Worm (Caenorhabditis elegans) whole organism, L2 larva: ENCODE measurements around the gene srf-3.

Experiments used
- C34F6.9 ChIP-seq: fragments of 150-350 bp; optimal IDR thresholded peaks from 2 replicates; lab custom pipeline; 2014; ENCODE audit warnings: missing biosample characterization, missing genetic modification characterization
- F13H6.1 ChIP-seq: sonication (generic microtip); optimal IDR thresholded peaks from 2 replicates; lab custom pipeline; 2016; ENCODE audit warnings: missing genetic modification characterization, missing compliant biosample characterization
- R02D3.7 ChIP-seq: fragments of 150-350 bp; optimal IDR thresholded peaks from 2 replicates; lab custom pipeline; 2014; ENCODE audit warnings: missing biosample characterization, missing genetic modification characterization
- Y55F3AM.14 ChIP-seq: fragments of 200-800 bp; sonication (Bioruptor generic); optimal IDR thresholded peaks from 2 replicates; lab custom pipeline; 2018; ENCODE audit warnings: mild to moderate bottlenecking, missing genetic modification characterization, missing compliant biosample characterization
- ZK546.5 ChIP-seq: sonication (generic microtip); optimal IDR thresholded peaks from 2 replicates; lab custom pipeline; 2017; ENCODE audit warnings: missing biosample characterization, missing genetic modification characterization
- alr-1 ChIP-seq: fragments of 150-350 bp; optimal IDR thresholded peaks from 2 replicates; lab custom pipeline; 2014; ENCODE audit warnings: missing biosample characterization, missing genetic modification characterization
- aly-2 ChIP-seq: fragments of 150-350 bp; optimal IDR thresholded peaks from 2 replicates; lab custom pipeline; 2014; ENCODE audit warnings: missing biosample characterization, missing genetic modification characterization
- ama-1 ChIP-seq: fragments of 150-350 bp; optimal IDR thresholded peaks from 2 replicates; lab custom pipeline; 2018; ENCODE audit warnings: inconsistent platforms
- blmp-1 ChIP-seq: sonication (generic microtip); optimal IDR thresholded peaks from 2 replicates; lab custom pipeline; 2017; ENCODE audit warnings: missing genetic modification characterization, mild to moderate bottlenecking, missing compliant biosample characterization, antibody characterized with exemption, moderate library complexity; ENCODE audit not compliant: insufficient read depth
- ceh-16 ChIP-seq: fragments of 150-350 bp; optimal IDR thresholded peaks from 2 replicates; lab custom pipeline; 2014; ENCODE audit warnings: missing biosample characterization, missing genetic modification characterization
- ceh-82 ChIP-seq: fragments of 150-350 bp; optimal IDR thresholded peaks from 2 replicates; lab custom pipeline; 2014; ENCODE audit warnings: missing biosample characterization, missing genetic modification characterization
- crh-2 ChIP-seq: sonication (generic microtip); optimal IDR thresholded peaks from 2 replicates; lab custom pipeline; 2017; ENCODE audit warnings: missing biosample characterization, missing genetic modification characterization
- dmd-4 ChIP-seq: sonication (generic microtip); optimal IDR thresholded peaks from 2 replicates; lab custom pipeline; 2017; ENCODE audit warnings: missing biosample characterization, missing genetic modification characterization
- egl-27 ChIP-seq: sonication (generic microtip); optimal IDR thresholded peaks from 3 replicates; lab custom pipeline; 2017; ENCODE audit warnings: missing biosample characterization, missing genetic modification reagents, missing genetic modification characterization
- elt-1 ChIP-seq: fragments of 150-350 bp; optimal IDR thresholded peaks from 2 replicates; lab custom pipeline; 2014; ENCODE audit warnings: missing biosample characterization, missing genetic modification characterization
- elt-3 ChIP-seq: sonication (generic microtip); optimal IDR thresholded peaks from 2 replicates; lab custom pipeline; 2017; ENCODE audit warnings: missing biosample characterization, missing genetic modification characterization
- fos-1 ChIP-seq: fragments of 150-350 bp; optimal IDR thresholded peaks from 2 replicates; lab custom pipeline; 2014; ENCODE audit warnings: missing biosample characterization, missing genetic modification characterization
- gmeb-1 ChIP-seq: fragments of 150-350 bp; optimal IDR thresholded peaks from 2 replicates; lab custom pipeline; 2014; ENCODE audit warnings: missing biosample characterization, missing genetic modification characterization
- lin-11 ChIP-seq: fragments of 150-350 bp; sonication (generic microtip); optimal IDR thresholded peaks from 2 replicates; lab custom pipeline; 2014; ENCODE audit warnings: missing biosample characterization, missing genetic modification characterization, inconsistent platforms, mixed read lengths
- lin-13 ChIP-seq: fragments of 150-350 bp; optimal IDR thresholded peaks from 2 replicates; lab custom pipeline; 2014; ENCODE audit warnings: missing biosample characterization, missing genetic modification reagents, missing genetic modification characterization
- lin-39 ChIP-seq: fragments of 150-350 bp; optimal IDR thresholded peaks from 2 replicates; lab custom pipeline; 2014; ENCODE audit warnings: missing biosample characterization, missing genetic modification reagents, missing genetic modification characterization
- lsy-2 ChIP-seq, 2 experiments: fragments of 150-350 bp in 1 of 2; sonication (generic microtip) in 1 of 2; optimal IDR thresholded peaks; 2 replicates each; lab custom pipeline; 2014 to 2017; ENCODE audit warnings: missing biosample characterization in 2 of 2, missing genetic modification characterization in 2 of 2
- mab-5 ChIP-seq: fragments of 150-350 bp; optimal IDR thresholded peaks from 2 replicates; lab custom pipeline; 2014; ENCODE audit warnings: missing biosample characterization, missing genetic modification characterization
- mbf-1 ChIP-seq: sonication (generic microtip); optimal IDR thresholded peaks from 2 replicates; lab custom pipeline; 2017; ENCODE audit warnings: missing biosample characterization, missing genetic modification characterization
- mdl-1 ChIP-seq, 2 experiments: fragments of 150-350 bp in 1 of 2; sonication (generic microtip) in 1 of 2; optimal IDR thresholded peaks; 2 replicates each; lab custom pipeline; 2017; ENCODE audit warnings: missing biosample characterization in 2 of 2, missing genetic modification characterization in 2 of 2
- nhr-10 ChIP-seq: sonication (generic microtip); optimal IDR thresholded peaks from 2 replicates; lab custom pipeline; 2017; ENCODE audit warnings: missing biosample characterization, missing genetic modification characterization
- nhr-11 ChIP-seq: fragments of 150-350 bp; optimal IDR thresholded peaks from 2 replicates; lab custom pipeline; 2014; ENCODE audit warnings: missing biosample characterization, missing genetic modification characterization
- nhr-12 ChIP-seq: fragments of 150-350 bp; optimal IDR thresholded peaks from 2 replicates; lab custom pipeline; 2014; ENCODE audit warnings: missing biosample characterization, missing genetic modification characterization
- nhr-129 ChIP-seq: fragments of 150-350 bp; optimal IDR thresholded peaks from 2 replicates; lab custom pipeline; 2014; ENCODE audit warnings: missing biosample characterization, missing genetic modification characterization
- nhr-21 ChIP-seq: fragments of 150-350 bp; optimal IDR thresholded peaks from 2 replicates; lab custom pipeline; 2014; ENCODE audit warnings: missing biosample characterization, missing genetic modification characterization
- nhr-23 ChIP-seq: fragments of 150-350 bp; optimal IDR thresholded peaks from 2 replicates; lab custom pipeline; 2014; ENCODE audit warnings: missing biosample characterization, missing genetic modification reagents, missing genetic modification characterization
- nhr-237 ChIP-seq: fragments of 150-350 bp; optimal IDR thresholded peaks from 2 replicates; lab custom pipeline; 2014; ENCODE audit warnings: missing biosample characterization, missing genetic modification characterization
- nhr-25 ChIP-seq: fragments of 150-350 bp; sonication (generic microtip); optimal IDR thresholded peaks from 3 replicates; lab custom pipeline; 2014; ENCODE audit warnings: missing biosample characterization, missing genetic modification characterization
- nhr-6 ChIP-seq: fragments of 150-350 bp; optimal IDR thresholded peaks from 2 replicates; lab custom pipeline; 2014; ENCODE audit warnings: missing biosample characterization, missing genetic modification characterization
- nhr-77 ChIP-seq: fragments of 150-350 bp; optimal IDR thresholded peaks from 2 replicates; lab custom pipeline; 2014; ENCODE audit warnings: missing biosample characterization, missing genetic modification characterization
- peb-1 ChIP-seq: fragments of 150-350 bp; optimal IDR thresholded peaks from 2 replicates; lab custom pipeline; 2014; ENCODE audit warnings: missing biosample characterization, missing genetic modification characterization
- sem-4 ChIP-seq: fragments of 150-350 bp; optimal IDR thresholded peaks from 2 replicates; lab custom pipeline; 2014; ENCODE audit warnings: missing biosample characterization, missing genetic modification reagents, missing genetic modification characterization
- skn-1 ChIP-seq: sonication (generic microtip); optimal IDR thresholded peaks from 2 replicates; lab custom pipeline; 2017; ENCODE audit warnings: missing biosample characterization, missing genetic modification characterization
- sma-3 ChIP-seq: sonication (generic microtip); optimal IDR thresholded peaks from 2 replicates; lab custom pipeline; 2016; ENCODE audit warnings: missing genetic modification reagents, missing genetic modification characterization, missing compliant biosample characterization
- sma-9 ChIP-seq, 2 experiments: fragments of 150-350 bp in 1 of 2; sonication (generic microtip) in 1 of 2; optimal IDR thresholded peaks; 2 replicates each; lab custom pipeline; 2014 to 2016; ENCODE audit warnings: missing genetic modification characterization in 2 of 2, mild to moderate bottlenecking in 1 of 2, missing biosample characterization in 1 of 2, missing compliant biosample characterization in 1 of 2, missing genetic modification reagents in 1 of 2, moderate library complexity in 1 of 2
- snpc-4 ChIP-seq: fragments of 150-350 bp; optimal IDR thresholded peaks from 2 replicates; lab custom pipeline; 2014; ENCODE audit warnings: missing biosample characterization, missing genetic modification characterization
- unc-39 ChIP-seq: fragments of 150-350 bp; optimal IDR thresholded peaks from 2 replicates; lab custom pipeline; 2014; ENCODE audit warnings: missing biosample characterization, missing genetic modification characterization
- unc-55 ChIP-seq: fragments of 150-350 bp; sonication (generic microtip); optimal IDR thresholded peaks from 3 replicates; lab custom pipeline; 2014; ENCODE audit warnings: missing biosample characterization, missing genetic modification reagents, missing genetic modification characterization
- unc-62 ChIP-seq: fragments of 150-350 bp; optimal IDR thresholded peaks from 2 replicates; lab custom pipeline; 2014; ENCODE audit warnings: missing biosample characterization, missing genetic modification reagents, missing genetic modification characterization
- zag-1 ChIP-seq: fragments of 150-350 bp; optimal IDR thresholded peaks from 2 replicates; lab custom pipeline; 2014; ENCODE audit warnings: missing biosample characterization, missing genetic modification characterization
- ztf-1 ChIP-seq: fragments of 200-800 bp; sonication (Bioruptor generic); conservative IDR thresholded peaks from 2 replicates; pipeline ENCODE4 v1.3.6; 2022; ENCODE audit warnings: missing genetic modification characterization, missing compliant biosample characterization
- ztf-11 ChIP-seq: sonication (generic microtip); optimal IDR thresholded peaks from 2 replicates; lab custom pipeline; 2017; ENCODE audit warnings: missing biosample characterization, missing genetic modification characterization
- ztf-4 ChIP-seq: fragments of 150-350 bp; optimal IDR thresholded peaks from 2 replicates; lab custom pipeline; 2014; ENCODE audit warnings: missing biosample characterization, missing genetic modification characterization

The srf-3 gene

DNA sequence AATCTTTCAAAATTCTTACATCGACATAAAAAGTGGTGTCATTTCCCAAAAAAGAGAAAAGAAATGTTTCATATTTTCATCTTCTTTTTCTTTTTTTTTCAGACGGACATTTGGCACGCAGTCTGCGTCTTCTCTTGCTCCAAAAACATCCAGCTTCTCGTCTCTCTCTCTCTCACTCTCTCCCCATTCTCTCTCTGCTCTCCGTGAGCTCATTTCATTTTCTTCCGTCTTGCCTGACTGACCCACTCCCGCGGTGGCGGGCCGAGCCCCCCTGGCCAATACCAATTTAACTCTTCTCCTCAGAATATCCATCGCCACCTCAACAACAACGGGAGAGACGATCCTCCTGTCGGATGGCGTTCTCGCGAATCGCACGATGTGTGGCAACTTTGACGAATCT, 3.7 kb upstream of the srf-3 start, which contains the start of gene txt-19:
Gene txt-19 (plus strand): TSS at position 304 of the 400 bp plus-strand sequence.
- no peak for TF ChIP-seq ztf-11 (tag; lab: Kevin White, UChicago)
- TF ChIP-seq nhr-6 (tag; lab: Kevin White, UChicago), result no peak
- TF ChIP-seq nhr-10 (tag; lab: Kevin White, UChicago), result no peak
- TF ChIP-seq unc-55 (GFP tag; lab: Kevin White, UChicago), result peak; percentile 44
- TF ChIP-seq nhr-21 (tag; lab: Kevin White, UChicago), result no peak
- TF ChIP-seq mab-5 (tag; lab: Kevin White, UChicago), result no peak
- no peak for TF ChIP-seq peb-1 (tag; lab: Kevin White, UChicago)
- peak; percentile 41 for TF ChIP-seq C34F6.9 (tag; lab: Kevin White, UChicago)
- TF ChIP-seq lin-13 (GFP tag; lab: Kevin White, UChicago), result peak; percentile 8
- TF ChIP-seq unc-39 (tag; lab: Kevin White, UChicago), result no peak
- no peak for TF ChIP-seq fos-1 (tag; lab: Kevin White, UChicago)
- no peak for TF ChIP-seq nhr-23 (tag; lab: Kevin White, UChicago)
- TF ChIP-seq ceh-16, result no peak
- TF ChIP-seq lin-11 (tag; lab: Kevin White, UChicago), result peak; percentile 6
- TF ChIP-seq alr-1 (tag; lab: Kevin White, UChicago), result no peak
- no peak for TF ChIP-seq nhr-12 (tag; lab: Kevin White, UChicago)
- TF ChIP-seq ztf-1 (GFP tag; lab: Robert Waterston, UW), result no peak
- TF ChIP-seq sma-3 (GFP tag; lab: Kevin White, UChicago), result no peak
- TF ChIP-seq crh-2 (tag; lab: Kevin White, UChicago), result peak; percentile 12
- TF ChIP-seq aly-2, result no peak
- TF ChIP-seq snpc-4 (tag; lab: Kevin White, UChicago), result no peak
- TF ChIP-seq ama-1 (lab: Kevin White, UChicago), result no peak
- TF ChIP-seq dmd-4, result no peak
- TF ChIP-seq ZK546.5 (tag; lab: Kevin White, UChicago), result no peak
- TF ChIP-seq ceh-82 (tag; lab: Kevin White, UChicago), result no peak
- TF ChIP-seq elt-1 (tag; lab: Kevin White, UChicago), result no peak
- TF ChIP-seq lsy-2 (tag; optimal IDR thresholded peaks at IDR 0.05; lab: Kevin White, UChicago), result peak in 1 of 2 experiments; percentile 18
- no peak for TF ChIP-seq unc-62 (GFP tag; lab: Kevin White, UChicago)
- no peak for TF ChIP-seq Y55F3AM.14 (GFP tag; lab: Kevin White, UChicago)
- no peak for TF ChIP-seq skn-1 (tag; lab: Kevin White, UChicago)
- TF ChIP-seq sem-4, result no peak
- no peak for TF ChIP-seq nhr-25 (tag; lab: Kevin White, UChicago)
- no peak for TF ChIP-seq egl-27 (tag; lab: Kevin White, UChicago)
- TF ChIP-seq ztf-4 (tag; lab: Kevin White, UChicago), result no peak
- TF ChIP-seq gmeb-1, result no peak
- no peak for TF ChIP-seq nhr-237 (tag; lab: Kevin White, UChicago)
- no peak for TF ChIP-seq R02D3.7 (tag; lab: Kevin White, UChicago)
- no peak for TF ChIP-seq nhr-77 (tag; lab: Kevin White, UChicago)
- no peak for TF ChIP-seq elt-3 (tag; lab: Kevin White, UChicago)
- no peak for TF ChIP-seq blmp-1 (tag; lab: Kevin White, UChicago)
- TF ChIP-seq mdl-1 (tag; optimal IDR thresholded peaks at IDR 0.05; lab: Kevin White, UChicago), result no peak
- no peak for TF ChIP-seq nhr-11 (tag; lab: Kevin White, UChicago)
- TF ChIP-seq sma-9 (GFP tag; optimal IDR thresholded peaks at IDR 0.05; lab: Kevin White, UChicago), result peak; percentile 30
- TF ChIP-seq sma-9 (tag; optimal IDR thresholded peaks at IDR 0.05; lab: Kevin White, UChicago), result no peak
- TF ChIP-seq zag-1 (tag; lab: Kevin White, UChicago), result no peak
- peak; percentile 18 for TF ChIP-seq nhr-129 (tag; lab: Kevin White, UChicago)
- no peak for TF ChIP-seq lin-39 (tag; lab: Kevin White, UChicago)
- no peak for TF ChIP-seq mbf-1
- TF ChIP-seq F13H6.1 (tag; lab: Kevin White, UChicago), result peak; percentile 28
- TF ChIP-seq, all 48 proteins: peak for 9
